Worm (Caenorhabditis elegans) whole organism, young adult: ENCODE results near the gene col-10.

ENCODE experiments used
- B0019.2 ChIP-seq: fragments of 200-800 bp; sonication (Bioruptor generic); conservative IDR thresholded peaks from 2 replicates; pipeline ENCODE4 v1.3.6; 2022; ENCODE audit warnings: missing genetic modification reagents, missing genetic modification characterization, missing compliant biosample characterization
- B0336.3 ChIP-seq: fragments of 200-800 bp; sonication (Bioruptor generic); IDR thresholded peaks from 2 replicates; pipeline ENCODE4 v1.3.6; 2022; ENCODE audit warnings: missing genetic modification characterization, missing compliant biosample characterization
- C17E4.6 ChIP-seq: fragments of 200-800 bp; sonication (Bioruptor generic); IDR thresholded peaks from 2 replicates; pipeline ENCODE4 v1.3.6; 2022; ENCODE audit warnings: missing genetic modification reagents, missing genetic modification characterization, missing compliant biosample characterization
- F39B2.1 ChIP-seq: fragments of 200-800 bp; sonication (Bioruptor generic); IDR thresholded peaks from 2 replicates; pipeline ENCODE4 v1.3.6; 2022; ENCODE audit warnings: missing genetic modification reagents, missing genetic modification characterization, missing compliant biosample characterization
- F57A8.1 ChIP-seq: fragments of 200-800 bp; sonication (Bioruptor generic); optimal IDR thresholded peaks from 2 replicates; lab custom pipeline; 2018; ENCODE audit warnings: mild to moderate bottlenecking, missing genetic modification characterization, moderate library complexity, missing compliant biosample characterization
- T26A5.8 ChIP-seq: sonication (generic microtip); optimal IDR thresholded peaks from 2 replicates; lab custom pipeline; 2016; ENCODE audit warnings: missing genetic modification characterization, missing compliant biosample characterization
- Y56A3A.18 ChIP-seq: fragments of 200-800 bp; sonication (Bioruptor generic); IDR thresholded peaks from 2 replicates; pipeline ENCODE4 v1.3.6; 2022; ENCODE audit warnings: missing genetic modification reagents, missing genetic modification characterization, missing compliant biosample characterization
- ZK185.1 ChIP-seq: sonication (generic microtip); optimal IDR thresholded peaks from 2 replicates; lab custom pipeline; 2016; ENCODE audit warnings: mild to moderate bottlenecking, missing genetic modification characterization, missing compliant biosample characterization; ENCODE audit not compliant: poor library complexity, severe bottlenecking
- aptf-2 ChIP-seq: fragments of 200-800 bp; sonication (Bioruptor generic); conservative IDR thresholded peaks from 2 replicates; pipeline ENCODE4 v1.3.6; 2022; ENCODE audit warnings: missing genetic modification reagents, missing genetic modification characterization, missing compliant biosample characterization
- athp-1 ChIP-seq: sonication (generic microtip); optimal IDR thresholded peaks from 2 replicates; lab custom pipeline; 2017; ENCODE audit warnings: mild to moderate bottlenecking, missing genetic modification characterization, missing compliant biosample characterization
- ccch-3 ChIP-seq: fragments of 200-800 bp; sonication (Bioruptor generic); optimal IDR thresholded peaks from 2 replicates; lab custom pipeline; 2018; ENCODE audit warnings: mild to moderate bottlenecking, missing genetic modification characterization, missing compliant biosample characterization
- ceh-27 ChIP-seq: fragments of 200-800 bp; sonication (Bioruptor generic); optimal IDR thresholded peaks from 2 replicates; lab custom pipeline; 2018; ENCODE audit warnings: mild to moderate bottlenecking, missing genetic modification characterization, moderate library complexity, missing compliant biosample characterization
- die-1 ChIP-seq: sonication (generic microtip); optimal IDR thresholded peaks from 2 replicates; lab custom pipeline; 2016; ENCODE audit warnings: missing genotype, mild to moderate bottlenecking, missing genetic modification characterization, missing compliant biosample characterization
- dpff-1 ChIP-seq: sonication (generic microtip); optimal IDR thresholded peaks from 2 replicates; lab custom pipeline; 2017; ENCODE audit warnings: mild to moderate bottlenecking, missing genetic modification characterization, missing compliant biosample characterization
- dpl-1 ChIP-seq: fragments of 150-350 bp; optimal IDR thresholded peaks from 2 replicates; lab custom pipeline; 2014; ENCODE audit warnings: missing biosample characterization, missing genetic modification reagents, missing genetic modification characterization
- efl-1 ChIP-seq: fragments of 150-350 bp; optimal IDR thresholded peaks from 2 replicates; lab custom pipeline; 2014; ENCODE audit warnings: missing biosample characterization, missing genetic modification reagents, missing genetic modification characterization
- egrh-3 ChIP-seq: fragments of 200-800 bp; sonication (Bioruptor generic); IDR thresholded peaks from 2 replicates; pipeline ENCODE4 v1.3.6; 2022; ENCODE audit warnings: missing genetic modification reagents, missing genetic modification characterization, missing compliant biosample characterization
- ekl-4 ChIP-seq: fragments of 200-800 bp; sonication (Bioruptor generic); IDR thresholded peaks from 2 replicates; pipeline ENCODE4 v1.3.6; 2022; ENCODE audit warnings: missing genetic modification reagents, missing genetic modification characterization, missing compliant biosample characterization
- let-607 ChIP-seq, 2 experiments: fragments of 200-800 bp in 1 of 2; sonication (Bioruptor generic) in 1 of 2; sonication (generic microtip) in 1 of 2; optimal IDR thresholded peaks; 2 replicates each; lab custom pipeline; 2016 to 2018; ENCODE audit warnings: mild to moderate bottlenecking in 2 of 2, missing compliant biosample characterization in 2 of 2, missing genetic modification characterization in 2 of 2, moderate library complexity in 2 of 2, missing genotype in 1 of 2
- lin-26 ChIP-seq: fragments of 200-800 bp; sonication (Bioruptor generic); IDR thresholded peaks from 2 replicates; pipeline ENCODE4 v1.3.6; 2022; ENCODE audit warnings: missing genetic modification reagents, missing genetic modification characterization, missing compliant biosample characterization
- lir-1 ChIP-seq: fragments of 200-800 bp; sonication (Bioruptor generic); conservative IDR thresholded peaks from 2 replicates; pipeline ENCODE4 v1.3.6; 2022; ENCODE audit warnings: missing genetic modification reagents, missing genetic modification characterization, missing compliant biosample characterization
- madf-3 ChIP-seq: fragments of 200-800 bp; sonication (Bioruptor generic); IDR thresholded peaks from 2 replicates; pipeline ENCODE4 v1.3.6; 2022; ENCODE audit warnings: missing genetic modification reagents, missing genetic modification characterization, missing compliant biosample characterization
- nhr-120 ChIP-seq: fragments of 200-800 bp; sonication (Bioruptor generic); IDR thresholded peaks from 2 replicates; pipeline ENCODE4 v1.3.6; 2022; ENCODE audit warnings: missing genetic modification characterization, missing compliant biosample characterization
- nhr-80 ChIP-seq: sonication (generic microtip); optimal IDR thresholded peaks from 2 replicates; lab custom pipeline; 2016; ENCODE audit warnings: missing genetic modification characterization, missing compliant biosample characterization
- rcor-1 ChIP-seq: fragments of 200-800 bp; sonication (Bioruptor generic); IDR thresholded peaks from 2 replicates; pipeline ENCODE4 v1.3.6; 2022; ENCODE audit warnings: missing genetic modification reagents, missing genetic modification characterization, missing compliant biosample characterization
- rec-8 ChIP-seq, 2 experiments: sonication (generic microtip); optimal IDR thresholded peaks; 2 replicates each; lab custom pipeline; 2016; ENCODE audit warnings: mild to moderate bottlenecking in 2 of 2, missing genetic modification characterization in 2 of 2, missing genetic modification reagents in 2 of 2, missing genotype in 2 of 2, missing biosample characterization in 1 of 2, missing compliant biosample characterization in 1 of 2, moderate library complexity in 1 of 2
- repo-1 ChIP-seq: sonication (generic microtip); optimal IDR thresholded peaks from 2 replicates; lab custom pipeline; 2017; ENCODE audit warnings: mild to moderate bottlenecking, missing genetic modification characterization, missing compliant biosample characterization
- snpc-3.4 ChIP-seq: sonication (generic microtip); optimal IDR thresholded peaks from 2 replicates; lab custom pipeline; 2017; ENCODE audit warnings: missing genetic modification characterization, mild to moderate bottlenecking, missing compliant biosample characterization, antibody characterized with exemption, moderate library complexity, missing genotype, missing genetic modification reagents
- snpc-4 ChIP-seq, 5 experiments: fragments of 150-350 bp in 1 of 5; sonication (generic microtip) in 4 of 5; optimal IDR thresholded peaks; 2 replicates each; lab custom pipeline; 2014 to 2018; ENCODE audit warnings: missing genetic modification characterization in 5 of 5, missing biosample characterization in 3 of 5, antibody characterized with exemption in 2 of 5, mild to moderate bottlenecking in 2 of 5, missing compliant biosample characterization in 2 of 5, missing genotype in 2 of 5, moderate library complexity in 2 of 5, missing genetic modification reagents in 1 of 5
- sptf-2 ChIP-seq: fragments of 200-800 bp; sonication (Bioruptor generic); optimal IDR thresholded peaks from 2 replicates; lab custom pipeline; 2018; ENCODE audit warnings: mild to moderate bottlenecking, missing genetic modification characterization, missing compliant biosample characterization
- xnd-1 ChIP-seq: sonication (generic microtip); optimal IDR thresholded peaks from 2 replicates; lab custom pipeline; 2016; ENCODE audit warnings: missing genotype, missing genetic modification reagents, missing genetic modification characterization, missing compliant biosample characterization
- zfh-2 ChIP-seq: fragments of 200-800 bp; sonication (Bioruptor generic); conservative IDR thresholded peaks from 2 replicates; pipeline ENCODE4 v1.3.6; 2022; ENCODE audit warnings: missing genetic modification reagents, missing genetic modification characterization, missing compliant biosample characterization
- zim-3 ChIP-seq: sonication (generic microtip); optimal IDR thresholded peaks from 2 replicates; lab custom pipeline; 2017; ENCODE audit warnings: mild to moderate bottlenecking, missing genetic modification characterization, moderate library complexity, missing compliant biosample characterization
- ztf-22 ChIP-seq: fragments of 200-800 bp; sonication (Bioruptor generic); optimal IDR thresholded peaks from 2 replicates; lab custom pipeline; 2018; ENCODE audit warnings: mild to moderate bottlenecking, missing genetic modification characterization, moderate library complexity, missing compliant biosample characterization

Gene col-10

ce11 chrV:9175218-9175837 is 10.2 kb upstream of the col-10 start, which contains the start of gene spas-1 (continued):
- TF ChIP-seq ztf-22: no peak
- TF ChIP-seq efl-1 (GFP tag; lab: Kevin White, UChicago): peak; percentile 79
- TF ChIP-seq F39B2.1: no peak
- peak; percentile 3 for TF ChIP-seq die-1 (tag; lab: Kevin White, UChicago)
- peak; percentile 38 for TF ChIP-seq repo-1 (tag; lab: Kevin White, UChicago)

- TF ChIP-seq snpc-4 (GFP tag; optimal IDR thresholded peaks at IDR 0.05; lab: Kevin White, UChicago) (no peak), snpc-4 (tag; optimal IDR thresholded peaks at IDR 0.05; lab: Kevin White, UChicago) (no peak), snpc-3.4 (no peak), ztf-22 (no peak), lir-1 (GFP tag; lab: Robert Waterston, UW) (no peak)
Observed at ce11 chrV:9173789-9174188, 8.7 kb upstream of the col-10 start, which contains the start of gene pqn-16. Gene pqn-16, plus strand, starts transcription at chrV:9174089.

ce11 chrV:9172989-9173388 is 7.9 kb upstream of the col-10 start, which contains the start of gene gad-3:
Gene gad-3, minus strand, starts transcription at chrV:9173005.
- TF ChIP-seq nhr-80 (peak; percentile 60), ZK185.1 (tag; lab: Kevin White, UChicago) (no peak)

ce11 chrV:9168089-9168488 is 3.0 kb upstream of the col-10 start, which contains the start of gene B0222.11:
Gene B0222.11, minus strand, starts transcription at chrV:9168189.
- TF ChIP-seq ztf-22: no peak
- no peak for TF ChIP-seq dpff-1
- TF ChIP-seq ccch-3: no peak
- TF ChIP-seq rcor-1 (GFP tag; lab: Robert Waterston, UW): no peak
- no peak for TF ChIP-seq F39B2.1
- no peak for TF ChIP-seq Y56A3A.18 (GFP tag; lab: Robert Waterston, UW)
- TF ChIP-seq xnd-1 (tag; lab: Kevin White, UChicago): no peak
- no peak for TF ChIP-seq nhr-80
- TF ChIP-seq egrh-3 (GFP tag; lab: Robert Waterston, UW): no peak
- no peak for TF ChIP-seq nhr-120 (GFP tag; lab: Robert Waterston, UW)
- TF ChIP-seq madf-3: no peak

ce11 chrV:9166306-9166705 is 1.2 kb upstream of the col-10 start:
- no peak for TF ChIP-seq aptf-2 (GFP tag; lab: Robert Waterston, UW)
- TF ChIP-seq C17E4.6 (GFP tag; lab: Robert Waterston, UW): no peak
- no peak for TF ChIP-seq zfh-2 (GFP tag; lab: Robert Waterston, UW)
- no peak for TF ChIP-seq dpl-1
- TF ChIP-seq madf-3: no peak
- TF ChIP-seq ekl-4: no peak
- TF ChIP-seq T26A5.8 (tag; lab: Kevin White, UChicago): no peak
- no peak for TF ChIP-seq athp-1 (tag; lab: Kevin White, UChicago)
- no peak for TF ChIP-seq ceh-27 (GFP tag; lab: Kevin White, UChicago)
- no peak for TF ChIP-seq rec-8 (tag; optimal IDR thresholded peaks at IDR 0.05; lab: Kevin White, UChicago)
- TF ChIP-seq lin-26 (GFP tag; lab: Robert Waterston, UW): no peak
- no peak for TF ChIP-seq F57A8.1 (GFP tag; lab: Kevin White, UChicago)
- TF ChIP-seq zim-3 (tag; lab: Kevin White, UChicago): no peak
- no peak for TF ChIP-seq snpc-4 (GFP tag; optimal IDR thresholded peaks at IDR 0.05; lab: Kevin White, UChicago)
- no peak for TF ChIP-seq snpc-4 (tag; optimal IDR thresholded peaks at IDR 0.05; lab: Kevin White, UChicago)
- TF ChIP-seq B0336.3: no peak
- TF ChIP-seq B0019.2 (GFP tag; lab: Robert Waterston, UW): no peak
- no peak for TF ChIP-seq let-607 (tag; optimal IDR thresholded peaks at IDR 0.05; lab: Kevin White, UChicago)
- no peak for TF ChIP-seq sptf-2
